Worm (Caenorhabditis elegans): Measurements from ENCODE around the gene nlp-66.

nlp-66 gene

ce11 chrX:11098086-11098485 is 18.5 kb downstream of the nlp-66 start, which contains the start of gene W02H3.3:
W02H3.3 (minus strand) TSS chrX:11098186.
- no peak for TF ChIP-seq fkh-6 (tag; optimal IDR thresholded peaks at IDR 0.05)
- no peak for TF ChIP-seq F13H6.1 (tag; optimal IDR thresholded peaks at IDR 0.05)
- no peak for TF ChIP-seq ref-2 (tag; optimal IDR thresholded peaks at IDR 0.05)
- TF ChIP-seq ceh-24 (tag; optimal IDR thresholded peaks at IDR 0.05) = no peak
- no peak for TF ChIP-seq syd-9 (tag; optimal IDR thresholded peaks at IDR 0.05)
- TF ChIP-seq pax-1 (tag; optimal IDR thresholded peaks at IDR 0.05) = no peak
- no peak for TF ChIP-seq npax-4 (tag; optimal IDR thresholded peaks at IDR 0.05)
- no peak for TF ChIP-seq elt-4 (tag; optimal IDR thresholded peaks at IDR 0.05)
- no peak for TF ChIP-seq K09A11.1 (tag; optimal IDR thresholded peaks at IDR 0.05; ENCODE audit: insufficient read depth)
- TF ChIP-seq elt-2 (tag; optimal IDR thresholded peaks at IDR 0.05) = no peak
- TF ChIP-seq Y22D7AL.16 (tag; optimal IDR thresholded peaks at IDR 0.05) = no peak
- TF ChIP-seq ets-4 (tag; optimal IDR thresholded peaks at IDR 0.05) = no peak
- TF ChIP-seq sox-4 (tag; optimal IDR thresholded peaks at IDR 0.05) = no peak
- TF ChIP-seq sox-2 (GFP tag; IDR thresholded peaks at IDR 0.05) = no peak
- no peak for TF ChIP-seq ttx-3 (tag; optimal IDR thresholded peaks at IDR 0.05)

- TF ChIP-seq tbx-7 (tag; optimal IDR thresholded peaks at IDR 0.05) = no peak
- no peak for TF ChIP-seq unc-3 (GFP tag; conservative IDR thresholded peaks at IDR 0.05)
- no peak for TF ChIP-seq unc-3 (tag; optimal IDR thresholded peaks at IDR 0.05)
- no peak for TF ChIP-seq ceh-6 (GFP tag; optimal IDR thresholded peaks at IDR 0.05)
- no peak for TF ChIP-seq elt-2 (tag; optimal IDR thresholded peaks at IDR 0.05)
- TF ChIP-seq hlh-15 (tag; optimal IDR thresholded peaks at IDR 0.05) = no peak
- no peak for TF ChIP-seq pax-1 (tag; optimal IDR thresholded peaks at IDR 0.05)
- TF ChIP-seq F13H6.1 (tag; optimal IDR thresholded peaks at IDR 0.05) = no peak
- TF ChIP-seq ceh-30 (tag; optimal IDR thresholded peaks at IDR 0.05) = no peak
- TF ChIP-seq K09A11.1 (tag; optimal IDR thresholded peaks at IDR 0.05; ENCODE audit: insufficient read depth) = no peak
- no peak for TF ChIP-seq nfya-1 (tag; optimal IDR thresholded peaks at IDR 0.05)
These were observed 19.3 kb downstream of the nlp-66 start for ce11 chrX:11097343-11097742.

ce11 chrX:11095480-11095879 is 21.1 kb downstream of the nlp-66 start:
- TF ChIP-seq ama-1 (optimal IDR thresholded peaks at IDR 0.05) (no peak), ceh-22 (tag; optimal IDR thresholded peaks at IDR 0.05) (no peak), sox-4 (tag; optimal IDR thresholded peaks at IDR 0.05) (peak; percentile 40), elt-4 (tag; optimal IDR thresholded peaks at IDR 0.05) (peak; percentile 67), fax-1 (tag; optimal IDR thresholded peaks at IDR 0.05) (peak; percentile 56), hlh-30 (tag; optimal IDR thresholded peaks at IDR 0.05; ENCODE audit: insufficient read depth) (peak; percentile 20), ztf-16 (tag; optimal IDR thresholded peaks at IDR 0.05) (peak; percentile 66), eyg-1 (tag; optimal IDR thresholded peaks at IDR 0.05) (peak; percentile 66), Y22D7AL.16 (tag; optimal IDR thresholded peaks at IDR 0.05) (peak; percentile 19), elt-2 (tag; optimal IDR thresholded peaks at IDR 0.05) (peak; percentile 83), ceh-18 (tag; optimal IDR thresholded peaks at IDR 0.05) (peak; percentile 76), ceh-48 (tag; optimal IDR thresholded peaks at IDR 0.05) (peak; percentile 62), hlh-8 (tag; optimal IDR thresholded peaks at IDR 0.05) (peak; percentile 62), K09A11.1 (tag; optimal IDR thresholded peaks at IDR 0.05; ENCODE audit: insufficient read depth) (peak; percentile 34), ceh-45 (GFP tag; IDR thresholded peaks at IDR 0.05) (peak; percentile 63; the same call in 1 of the 2 replicates), unc-3 (GFP tag; conservative IDR thresholded peaks at IDR 0.05) (peak; percentile 77), unc-3 (tag; optimal IDR thresholded peaks at IDR 0.05) (peak; percentile 55), odd-2 (tag; optimal IDR thresholded peaks at IDR 0.05) (no peak), sox-2 (GFP tag; IDR thresholded peaks at IDR 0.05) (peak; percentile 63), rnt-1 (tag; optimal IDR thresholded peaks at IDR 0.05) (peak; percentile 78), mec-3 (tag; optimal IDR thresholded peaks at IDR 0.05; ENCODE audit: borderline replicate concordance) (peak; percentile 40), ref-2 (tag; optimal IDR thresholded peaks at IDR 0.05) (peak; percentile 84), ceh-14 (tag; optimal IDR thresholded peaks at IDR 0.05) (peak; percentile 37), fkh-6 (tag; optimal IDR thresholded peaks at IDR 0.05) (peak; percentile 69), ceh-31 (tag; optimal IDR thresholded peaks at IDR 0.05) (peak; percentile 78), tbx-2 (tag; optimal IDR thresholded peaks at IDR 0.05) (peak; percentile 80), pros-1 (tag; optimal IDR thresholded peaks at IDR 0.05) (no peak), ceh-19 (GFP tag; optimal IDR thresholded peaks at IDR 0.05) (peak; percentile 41), fkh-10 (GFP tag; optimal IDR thresholded peaks at IDR 0.05) (peak; percentile 56), hlh-6 (tag; optimal IDR thresholded peaks at IDR 0.05) (peak; percentile 87), pha-2 (tag; optimal IDR thresholded peaks at IDR 0.05) (peak; percentile 65), hlh-13 (GFP tag; optimal IDR thresholded peaks at IDR 0.05) (peak; percentile 34), ceh-34 (tag; optimal IDR thresholded peaks at IDR 0.05) (peak; percentile 75), ceh-30 (tag; optimal IDR thresholded peaks at IDR 0.05) (no peak), lim-6 (tag; optimal IDR thresholded peaks at IDR 0.05) (peak; percentile 62), ttx-3 (tag; optimal IDR thresholded peaks at IDR 0.05) (peak; percentile 73), npax-4 (tag; optimal IDR thresholded peaks at IDR 0.05) (peak; percentile 26), nfya-1 (tag; optimal IDR thresholded peaks at IDR 0.05) (peak; percentile 73), dve-1 (tag; optimal IDR thresholded peaks at IDR 0.05) (peak; percentile 65)
